Worm (Caenorhabditis elegans) whole organism, L1 larva: Measurements from ENCODE around the gene hex-3.

ENCODE experiments used
- C04F5.9 ChIP-seq: sonication (generic microtip); optimal IDR thresholded peaks from 2 replicates; lab custom pipeline; 2016; ENCODE audit warnings: missing genetic modification characterization, missing compliant biosample characterization
- C16A3.4 ChIP-seq: fragments of 150-350 bp; optimal IDR thresholded peaks from 2 replicates; lab custom pipeline; 2014; ENCODE audit warnings: missing biosample characterization, missing genetic modification characterization
- F16B12.6 ChIP-seq: fragments of 150-350 bp; optimal IDR thresholded peaks from 2 replicates; lab custom pipeline; 2014; ENCODE audit warnings: missing biosample characterization, missing genetic modification characterization
- Y116A8C.19 ChIP-seq: sonication (generic microtip); optimal IDR thresholded peaks from 2 replicates; lab custom pipeline; 2016; ENCODE audit warnings: missing compliant biosample characterization, missing genetic modification characterization, borderline replicate concordance
- blmp-1 ChIP-seq: fragments of 150-350 bp; optimal IDR thresholded peaks from 2 replicates; lab custom pipeline; 2014; ENCODE audit warnings: missing biosample characterization, missing genetic modification characterization
- ceh-8 ChIP-seq: fragments of 200-800 bp; sonication (Bioruptor generic); optimal IDR thresholded peaks from 2 replicates; lab custom pipeline; 2018; ENCODE audit warnings: mild to moderate bottlenecking, missing genetic modification characterization, moderate library complexity, missing compliant biosample characterization
- dsc-1 ChIP-seq: sonication (generic microtip); optimal IDR thresholded peaks from 2 replicates; lab custom pipeline; 2016; ENCODE audit warnings: mild to moderate bottlenecking, missing genetic modification characterization, missing compliant biosample characterization
- efl-1 ChIP-seq, 4 experiments: fragments of 150-350 bp; optimal IDR thresholded peaks in 3 of 4; peaks in 1 of 4; 1 replicate in 1 of 4; 2 replicates in 3 of 4; lab custom pipeline; 2014; ENCODE audit warnings: missing biosample characterization in 2 of 4, missing genetic modification characterization in 2 of 4, missing genetic modification reagents in 2 of 4
- egl-13 ChIP-seq: sonication (generic microtip); optimal IDR thresholded peaks from 2 replicates; lab custom pipeline; 2016; ENCODE audit warnings: missing genotype, missing genetic modification reagents, missing genetic modification characterization, missing compliant biosample characterization
- egl-27 ChIP-seq, 2 experiments: fragments of 150-350 bp in 1 of 2; sonication (generic microtip); optimal IDR thresholded peaks; 3 replicates each; lab custom pipeline; 2017 to 2018; ENCODE audit warnings: missing biosample characterization in 2 of 2, missing genetic modification characterization in 2 of 2, missing genetic modification reagents in 2 of 2
- elt-2 ChIP-seq: sonication (generic microtip); optimal IDR thresholded peaks from 2 replicates; lab custom pipeline; 2016; ENCODE audit warnings: missing genetic modification characterization, mild to moderate bottlenecking, inconsistent platforms, missing compliant biosample characterization, missing genetic modification reagents
- elt-3 ChIP-seq, 6 experiments: fragments of 150-350 bp in 1 of 6; sonication (generic microtip); optimal IDR thresholded peaks; 2 replicates each; lab custom pipeline; 2017 to 2018; ENCODE audit warnings: missing biosample characterization in 6 of 6, missing genetic modification characterization in 6 of 6, inconsistent platforms in 1 of 6
- ets-5 ChIP-seq: fragments of 200-800 bp; sonication (Bioruptor generic); IDR thresholded peaks from 2 replicates; pipeline ENCODE4 v1.3.6; 2022; ENCODE audit warnings: missing genetic modification characterization, missing compliant biosample characterization
- fkh-4 ChIP-seq: sonication (generic microtip); optimal IDR thresholded peaks from 2 replicates; lab custom pipeline; 2016; ENCODE audit warnings: missing compliant biosample characterization, missing genetic modification characterization, borderline replicate concordance
- fkh-8 ChIP-seq: sonication (generic microtip); optimal IDR thresholded peaks from 2 replicates; lab custom pipeline; 2016; ENCODE audit warnings: mild to moderate bottlenecking, missing genetic modification characterization, missing compliant biosample characterization
- fos-1 ChIP-seq: fragments of 150-350 bp; optimal IDR thresholded peaks from 2 replicates; lab custom pipeline; 2014; ENCODE audit warnings: missing biosample characterization, missing genetic modification characterization
- grh-1 ChIP-seq: fragments of 200-800 bp; sonication (Bioruptor generic); IDR thresholded peaks from 2 replicates; pipeline ENCODE4 v1.3.6; 2022; ENCODE audit warnings: missing genetic modification reagents, missing genetic modification characterization, missing compliant biosample characterization
- hlh-17 ChIP-seq: fragments of 200-800 bp; sonication (Bioruptor generic); optimal IDR thresholded peaks from 2 replicates; lab custom pipeline; 2018; ENCODE audit warnings: missing genetic modification characterization, mild to moderate bottlenecking, missing compliant biosample characterization, moderate library complexity, borderline replicate concordance
- hlh-4 ChIP-seq: sonication (generic microtip); optimal IDR thresholded peaks from 2 replicates; lab custom pipeline; 2016; ENCODE audit warnings: mild to moderate bottlenecking, missing genetic modification characterization, missing compliant biosample characterization
- isw-1 ChIP-seq: fragments of 200-800 bp; sonication (Bioruptor generic); IDR thresholded peaks from 2 replicates; pipeline ENCODE4 v1.3.6; 2022; ENCODE audit warnings: missing genetic modification characterization, missing compliant biosample characterization
- jun-1 ChIP-seq: fragments of 150-350 bp; optimal IDR thresholded peaks from 2 replicates; lab custom pipeline; 2014; ENCODE audit warnings: missing biosample characterization, missing genetic modification reagents, missing genetic modification characterization
- lin-13 ChIP-seq: fragments of 150-350 bp; optimal IDR thresholded peaks from 2 replicates; lab custom pipeline; 2014; ENCODE audit warnings: missing biosample characterization, missing genetic modification reagents, missing genetic modification characterization
- lin-15B ChIP-seq: fragments of 150-350 bp; sonication (generic microtip); optimal IDR thresholded peaks from 3 replicates; lab custom pipeline; 2014; ENCODE audit warnings: missing biosample characterization, missing genetic modification characterization
- lin-35 ChIP-seq, 2 experiments: fragments of 150-350 bp; optimal IDR thresholded peaks; 2 replicates each; lab custom pipeline; 2014; ENCODE audit warnings: missing biosample characterization in 2 of 2, missing genetic modification characterization in 2 of 2, missing genetic modification reagents in 2 of 2
- lin-39 ChIP-seq: fragments of 150-350 bp; optimal IDR thresholded peaks from 2 replicates; lab custom pipeline; 2014; ENCODE audit warnings: missing biosample characterization, missing genetic modification reagents, missing genetic modification characterization
- lsy-2 ChIP-seq, 2 experiments: fragments of 150-350 bp; optimal IDR thresholded peaks; 2 replicates each; lab custom pipeline; 2014; ENCODE audit warnings: missing biosample characterization in 2 of 2, missing genetic modification characterization in 2 of 2
- mab-9 ChIP-seq: fragments of 200-800 bp; sonication (Bioruptor generic); IDR thresholded peaks from 2 replicates; pipeline ENCODE4 v1.3.6; 2022; ENCODE audit warnings: missing genetic modification reagents, missing genetic modification characterization, missing compliant biosample characterization
- mdl-1 ChIP-seq, 2 experiments: fragments of 150-350 bp; optimal IDR thresholded peaks; 2 replicates each; lab custom pipeline; 2014 to 2017; ENCODE audit warnings: missing biosample characterization in 2 of 2, missing genetic modification characterization in 2 of 2, inconsistent platforms in 1 of 2
- mef-2 ChIP-seq: fragments of 150-350 bp; optimal IDR thresholded peaks from 2 replicates; lab custom pipeline; 2014; ENCODE audit warnings: missing biosample characterization, missing genetic modification characterization
- mep-1 ChIP-seq: fragments of 150-350 bp; optimal IDR thresholded peaks from 2 replicates; lab custom pipeline; 2014; ENCODE audit warnings: missing biosample characterization, missing genetic modification characterization
- nhr-12 ChIP-seq: sonication (generic microtip); optimal IDR thresholded peaks from 2 replicates; lab custom pipeline; 2017; ENCODE audit warnings: missing biosample characterization, missing genetic modification characterization
- nhr-237 ChIP-seq: fragments of 150-350 bp; optimal IDR thresholded peaks from 2 replicates; lab custom pipeline; 2014; ENCODE audit warnings: missing biosample characterization, missing genetic modification characterization
- nhr-47 ChIP-seq: sonication (generic microtip); optimal IDR thresholded peaks from 2 replicates; lab custom pipeline; 2016; ENCODE audit warnings: mild to moderate bottlenecking, missing genetic modification characterization, moderate library complexity, missing compliant biosample characterization
- nhr-76 ChIP-seq: sonication (generic microtip); optimal IDR thresholded peaks from 2 replicates; lab custom pipeline; 2017; ENCODE audit warnings: missing biosample characterization, missing genetic modification characterization
- nhr-85 ChIP-seq: sonication (generic microtip); peaks from one replicate; lab custom pipeline; 2016; ENCODE audit warnings: missing genetic modification characterization, inconsistent platforms, missing compliant biosample characterization
- nhr-90 ChIP-seq: sonication (generic microtip); optimal IDR thresholded peaks from 2 replicates; lab custom pipeline; 2016; ENCODE audit warnings: mild to moderate bottlenecking, missing genetic modification characterization, missing compliant biosample characterization; ENCODE audit not compliant: poor library complexity
- pag-3 ChIP-seq: sonication (generic microtip); optimal IDR thresholded peaks from 2 replicates; lab custom pipeline; 2017; ENCODE audit warnings: missing genetic modification characterization, mild to moderate bottlenecking, missing compliant biosample characterization, antibody characterized with exemption, borderline replicate concordance; ENCODE audit not compliant: insufficient read depth
- pax-3 ChIP-seq: fragments of 200-800 bp; sonication (Bioruptor generic); optimal IDR thresholded peaks from 2 replicates; lab custom pipeline; 2018; ENCODE audit warnings: mild to moderate bottlenecking, missing genetic modification characterization, moderate library complexity, missing compliant biosample characterization
- pqm-1 ChIP-seq: sonication (generic microtip); optimal IDR thresholded peaks from 3 replicates; lab custom pipeline; 2017; ENCODE audit warnings: missing biosample characterization, missing genetic modification characterization
- skn-1 ChIP-seq: fragments of 150-350 bp; optimal IDR thresholded peaks from 2 replicates; lab custom pipeline; 2014; ENCODE audit warnings: missing biosample characterization, missing genetic modification characterization
- snpc-4 ChIP-seq: fragments of 150-350 bp; optimal IDR thresholded peaks from 2 replicates; lab custom pipeline; 2014; ENCODE audit warnings: missing biosample characterization, missing genetic modification characterization
- snu-23 ChIP-seq: sonication (generic microtip); optimal IDR thresholded peaks from 2 replicates; lab custom pipeline; 2016; ENCODE audit warnings: missing genetic modification characterization, missing compliant biosample characterization
- sptf-1 ChIP-seq: fragments of 150-350 bp; optimal IDR thresholded peaks from 2 replicates; lab custom pipeline; 2014; ENCODE audit warnings: missing biosample characterization, missing genetic modification characterization
- tlp-1 ChIP-seq: fragments of 150-350 bp; optimal IDR thresholded peaks from 2 replicates; lab custom pipeline; 2014; ENCODE audit warnings: missing biosample characterization, missing genetic modification characterization
- unc-130 ChIP-seq: fragments of 150-350 bp; optimal IDR thresholded peaks from 2 replicates; lab custom pipeline; 2017; ENCODE audit warnings: missing biosample characterization, missing genetic modification characterization, inconsistent platforms
- unc-62 ChIP-seq: fragments of 150-350 bp; optimal IDR thresholded peaks from 2 replicates; lab custom pipeline; 2014; ENCODE audit warnings: missing biosample characterization, missing genetic modification reagents, missing genetic modification characterization
- unc-86 ChIP-seq: sonication (generic microtip); optimal IDR thresholded peaks from 2 replicates; lab custom pipeline; 2016; ENCODE audit warnings: missing genetic modification characterization, missing compliant biosample characterization
- xbp-1 ChIP-seq: sonication (generic microtip); optimal IDR thresholded peaks from 2 replicates; lab custom pipeline; 2016; ENCODE audit warnings: missing genetic modification characterization, missing compliant biosample characterization
- zip-4 ChIP-seq: fragments of 200-800 bp; sonication (Bioruptor generic); optimal IDR thresholded peaks from 2 replicates; lab custom pipeline; 2018; ENCODE audit warnings: mild to moderate bottlenecking, missing genetic modification characterization, moderate library complexity, missing compliant biosample characterization
- ztf-11 ChIP-seq, 2 experiments: sonication (generic microtip); optimal IDR thresholded peaks; 2 replicates each; lab custom pipeline; 2016 to 2017; ENCODE audit warnings: missing genetic modification characterization in 2 of 2, missing biosample characterization in 1 of 2, missing compliant biosample characterization in 1 of 2

hex-3 gene

ce11 chrIII:10807236-10807635 is 41.8 kb upstream of the hex-3 start:
- TF ChIP-seq C04F5.9 (tag; lab: Kevin White, UChicago): no peak
- no peak for TF ChIP-seq pag-3 (tag; lab: Kevin White, UChicago)
- no peak for TF ChIP-seq lin-13 (GFP tag; lab: Kevin White, UChicago)
- TF ChIP-seq fos-1 (tag; lab: Kevin White, UChicago): no peak
- no peak for TF ChIP-seq elt-2
- no peak for TF ChIP-seq fkh-8 (tag; lab: Kevin White, UChicago)
- no peak for TF ChIP-seq hlh-4 (tag; lab: Kevin White, UChicago)
- no peak for TF ChIP-seq nhr-85 (tag; lab: Kevin White, UChicago)
- TF ChIP-seq sptf-1 (tag; lab: Kevin White, UChicago): no peak
- no peak for TF ChIP-seq Y116A8C.19
- no peak for TF ChIP-seq egl-27 (tag; optimal IDR thresholded peaks at IDR 0.05; lab: Kevin White, UChicago)
- no peak for TF ChIP-seq nhr-47 (tag; lab: Kevin White, UChicago)

ce11 chrIII:10807956-10808355 is 41.1 kb upstream of the hex-3 start:
- TF ChIP-seq grh-1 (GFP tag; lab: Robert Waterston, UW) (no peak), egl-27 (tag; optimal IDR thresholded peaks at IDR 0.05; lab: Kevin White, UChicago) (no peak), lin-35 (GFP tag; optimal IDR thresholded peaks at IDR 0.05; lab: Kevin White, UChicago) (peak; percentile 45 to 55), unc-86 (tag; lab: Kevin White, UChicago) (no peak), hlh-4 (tag; lab: Kevin White, UChicago) (no peak), ceh-8 (no peak), skn-1 (tag; lab: Kevin White, UChicago) (peak; percentile 50), jun-1 (tag; lab: Kevin White, UChicago) (no peak), zip-4 (GFP tag; lab: Kevin White, UChicago) (no peak), fkh-4 (tag; lab: Kevin White, UChicago) (no peak), dsc-1 (tag; lab: Kevin White, UChicago) (no peak), pax-3 (tag; lab: Kevin White, UChicago) (no peak), xbp-1 (peak; percentile 6), ztf-11 (tag; optimal IDR thresholded peaks at IDR 0.05; lab: Kevin White, UChicago) (no peak), lin-15B (tag; lab: Kevin White, UChicago) (no peak), nhr-76 (no peak), mdl-1 (tag; optimal IDR thresholded peaks at IDR 0.05; lab: Kevin White, UChicago) (peak in 1 of 2 experiments; percentile 17), mep-1 (no peak), snu-23 (GFP tag; lab: Kevin White, UChicago) (peak; percentile 30), fkh-8 (tag; lab: Kevin White, UChicago) (no peak), nhr-237 (tag; lab: Kevin White, UChicago) (no peak), mab-9 (GFP tag; lab: Robert Waterston, UW) (no peak), mef-2 (no peak), fos-1 (tag; lab: Kevin White, UChicago) (no peak), C16A3.4 (no peak), nhr-12 (tag; lab: Kevin White, UChicago) (no peak), F16B12.6 (tag; lab: Kevin White, UChicago) (peak; percentile 5), elt-2 (no peak), unc-62 (no peak), hlh-17 (GFP tag; lab: Kevin White, UChicago) (no peak), lin-39 (tag; lab: Kevin White, UChicago) (no peak), nhr-90 (tag; lab: Kevin White, UChicago) (no peak), blmp-1 (no peak), sptf-1 (tag; lab: Kevin White, UChicago) (no peak), egl-13 (no peak), ets-5 (no peak), snpc-4 (tag; lab: Kevin White, UChicago) (no peak), unc-130 (tag; lab: Kevin White, UChicago) (no peak), efl-1 (optimal IDR thresholded peaks at IDR 0.05; lab: Kevin White, UChicago) (peak; percentile 29 to 80), efl-1 (GFP tag; optimal IDR thresholded peaks at IDR 0.05 in 1 of 2; lab: Kevin White, UChicago) (peak; percentile 49 to 92), pqm-1 (tag; lab: Kevin White, UChicago) (no peak), lsy-2 (tag; optimal IDR thresholded peaks at IDR 0.05; lab: Kevin White, UChicago) (peak; percentile 2 to 34), tlp-1 (tag; lab: Kevin White, UChicago) (no peak), elt-3 (tag; optimal IDR thresholded peaks at IDR 0.05; lab: Kevin White, UChicago) (no peak), isw-1 (GFP tag; lab: Robert Waterston, UW) (no peak)
